Worm (Caenorhabditis elegans) whole organism, early embryonic: ENCODE data around the gene Y4C6B.4.

ENCODE experiments used
- B0310.2 ChIP-seq: sonication (generic microtip); optimal IDR thresholded peaks from 2 replicates; lab custom pipeline; 2016; ENCODE audit warnings: mild to moderate bottlenecking, missing genetic modification characterization, missing compliant biosample characterization
- F13C5.2 ChIP-seq: sonication (generic microtip); optimal IDR thresholded peaks from 2 replicates; lab custom pipeline; 2017; ENCODE audit warnings: mild to moderate bottlenecking, missing genetic modification characterization, inconsistent platforms, missing compliant biosample characterization
- aly-1 ChIP-seq: sonication (generic microtip); optimal IDR thresholded peaks from 2 replicates; lab custom pipeline; 2016; ENCODE audit warnings: missing genetic modification characterization, missing compliant biosample characterization
- ama-1 ChIP-seq: fragments of 150-350 bp; optimal IDR thresholded peaks from 2 replicates; lab custom pipeline; 2014
- ceh-13 ChIP-seq: fragments of 200-800 bp; sonication (Bioruptor generic); optimal IDR thresholded peaks from 2 replicates; lab custom pipeline; 2018; ENCODE audit warnings: mild to moderate bottlenecking, missing genetic modification characterization, missing compliant biosample characterization
- ets-7 ChIP-seq: sonication (generic microtip); optimal IDR thresholded peaks from 2 replicates; lab custom pipeline; 2016; ENCODE audit warnings: missing genotype, missing genetic modification characterization, missing compliant biosample characterization
- flt-1 ChIP-seq: fragments of 200-800 bp; sonication (Bioruptor generic); IDR thresholded peaks from 2 replicates; pipeline ENCODE4 v1.3.6; 2022; ENCODE audit warnings: missing genetic modification characterization, missing compliant biosample characterization
- hnd-1 ChIP-seq: sonication (generic microtip); optimal IDR thresholded peaks from 2 replicates; lab custom pipeline; 2016; ENCODE audit warnings: missing genetic modification characterization, missing compliant biosample characterization
- scrt-1 ChIP-seq: fragments of 200-800 bp; sonication (Bioruptor generic); IDR thresholded peaks from 2 replicates; pipeline ENCODE4 v1.3.6; 2022; ENCODE audit warnings: missing genetic modification characterization, missing compliant biosample characterization
- sea-1 ChIP-seq: fragments of 200-800 bp; sonication (Bioruptor generic); conservative IDR thresholded peaks from 2 replicates; pipeline ENCODE4 v1.3.6; 2022; ENCODE audit warnings: missing genetic modification characterization, missing compliant biosample characterization
- tbx-37 ChIP-seq: fragments of 200-800 bp; sonication (Bioruptor generic); conservative IDR thresholded peaks from 2 replicates; pipeline ENCODE4 v1.3.6; 2022; ENCODE audit warnings: missing genetic modification reagents, missing genetic modification characterization, missing compliant biosample characterization
- tra-4 ChIP-seq: sonication (generic microtip); optimal IDR thresholded peaks from 2 replicates; lab custom pipeline; 2017; ENCODE audit warnings: missing genetic modification characterization, missing compliant biosample characterization

ce11 chrIV:5288932-5289331, 37.3 kb upstream of the Y4C6B.4 start:
- TF ChIP-seq ama-1 (lab: Kevin White, UChicago) (no peak), flt-1 (GFP tag; lab: Robert Waterston, UW) (no peak), F13C5.2 (tag; lab: Kevin White, UChicago) (no peak), scrt-1 (GFP tag; lab: Robert Waterston, UW) (no peak), tbx-37 (no peak), sea-1 (no peak), ceh-13 (GFP tag; lab: Kevin White, UChicago) (no peak), aly-1 (no peak), tra-4 (tag; lab: Kevin White, UChicago) (no peak), ets-7 (no peak), hnd-1 (tag; lab: Kevin White, UChicago) (no peak), B0310.2 (no peak)
